Fruit fly (Drosophila melanogaster) whole organism, embryonic: ENCODE measurements around the gene CG11617.

ENCODE experiments used
- Awh ChIP-seq: fragments of 200-800 bp; sonication (Bioruptor generic); IDR thresholded peaks from 2 replicates; pipeline ENCODE4, ENCODE4 v1.3.6; 2022; ENCODE audit warnings: missing biosample characterization, missing genetic modification characterization
- B-H2 ChIP-seq: fragments of 200-800 bp; sonication (Bioruptor generic); optimal IDR thresholded peaks from 2 replicates; lab custom pipeline; 2018; ENCODE audit warnings: missing biosample characterization, mild to moderate bottlenecking, missing genetic modification characterization
- BtbVII ChIP-seq: fragments of 200-800 bp; sonication (Bioruptor generic); optimal IDR thresholded peaks from 3 replicates; lab custom pipeline; 2017; ENCODE audit warnings: missing biosample characterization, mild to moderate bottlenecking, missing genetic modification characterization
- CG10147 ChIP-seq: fragments of 200-800 bp; sonication (Bioruptor generic); optimal IDR thresholded peaks from 2 replicates; lab custom pipeline; 2019; ENCODE audit warnings: missing biosample characterization, mild to moderate bottlenecking, missing genetic modification characterization, moderate library complexity
- CG1024 ChIP-seq: fragments of 200-800 bp; sonication (Bioruptor generic); IDR thresholded peaks from 2 replicates; pipeline ENCODE4 v1.3.6; 2022; ENCODE audit warnings: missing biosample characterization, missing genetic modification characterization
- CG10959 ChIP-seq: fragments of 200-800 bp; sonication (Bioruptor generic); IDR thresholded peaks from 2 replicates; pipeline ENCODE4 v1.3.6; 2022; ENCODE audit warnings: missing biosample characterization, missing genetic modification characterization
- CG11085 ChIP-seq: fragments of 200-800 bp; sonication (Bioruptor generic); IDR thresholded peaks from 2 replicates; pipeline ENCODE4 v1.3.6; 2022; ENCODE audit warnings: missing biosample characterization, missing genetic modification characterization
- CG11504 ChIP-seq: fragments of 200-800 bp; sonication (Bioruptor generic); optimal IDR thresholded peaks from 3 replicates; lab custom pipeline; 2019; ENCODE audit warnings: missing biosample characterization, mild to moderate bottlenecking, missing genetic modification characterization, moderate library complexity
- CG14860 ChIP-seq: fragments of 200-800 bp; sonication (Bioruptor generic); IDR thresholded peaks from 3 replicates; pipeline ENCODE4 v1.3.6; 2022; ENCODE audit warnings: missing biosample characterization, missing genetic modification characterization; ENCODE audit not compliant: partially characterized antibody
- CG1792 ChIP-seq: fragments of 200-800 bp; sonication (Bioruptor generic); optimal IDR thresholded peaks from 2 replicates; lab custom pipeline; 2016; ENCODE audit warnings: missing biosample characterization, missing genetic modification characterization
- CG2116 ChIP-seq: fragments of 200-800 bp; sonication (Bioruptor generic); optimal IDR thresholded peaks from 3 replicates; lab custom pipeline; 2018; ENCODE audit warnings: missing biosample characterization, mild to moderate bottlenecking, missing genetic modification characterization
- CG32772 ChIP-seq: fragments of 200-800 bp; sonication (Bioruptor generic); IDR thresholded peaks from 2 replicates; pipeline ENCODE4 v1.3.6; 2022; ENCODE audit warnings: missing biosample characterization, missing genetic modification characterization
- CG3281 ChIP-seq: fragments of 200-800 bp; sonication (Bioruptor generic); optimal IDR thresholded peaks from 3 replicates; lab custom pipeline; 2017; ENCODE audit warnings: missing biosample characterization, mild to moderate bottlenecking, missing genetic modification characterization
- CG34422 ChIP-seq: fragments of 200-800 bp; sonication (Bioruptor generic); IDR thresholded peaks from 3 replicates; pipeline ENCODE4 v1.3.6; 2022; ENCODE audit warnings: missing biosample characterization, missing genetic modification characterization
- CG7357 ChIP-seq: fragments of 200-800 bp; sonication (Bioruptor generic); IDR thresholded peaks from 3 replicates; pipeline ENCODE4 v1.3.6; 2022; ENCODE audit warnings: missing biosample characterization, missing genetic modification characterization
- CG7372 ChIP-seq: fragments of 200-800 bp; sonication (Bioruptor generic); IDR thresholded peaks from 2 replicates; pipeline ENCODE4 v1.3.6; 2022; ENCODE audit warnings: missing biosample characterization, missing genetic modification characterization
- CG8089 ChIP-seq: fragments of 200-800 bp; sonication (Bioruptor generic); optimal IDR thresholded peaks from 3 replicates; lab custom pipeline; 2016; ENCODE audit warnings: missing biosample characterization, missing genetic modification characterization
- Dref ChIP-seq: fragments of 200-800 bp; sonication (Bioruptor generic); IDR thresholded peaks from 2 replicates; pipeline ENCODE4 v1.3.6; 2022; ENCODE audit warnings: missing biosample characterization, missing genetic modification characterization
- E2f1 ChIP-seq: fragments of 200-800 bp; sonication (Bioruptor generic); IDR thresholded peaks from 2 replicates; pipeline ENCODE4 v1.3.6; 2022; ENCODE audit warnings: missing biosample characterization, missing genetic modification characterization
- Hey ChIP-seq: fragments of 200-800 bp; sonication (Bioruptor generic); optimal IDR thresholded peaks from 3 replicates; lab custom pipeline; 2018; ENCODE audit warnings: missing biosample characterization, mild to moderate bottlenecking, missing genetic modification characterization
- Kr ChIP-seq: fragments of 200-800 bp; sonication (Bioruptor generic); optimal IDR thresholded peaks from 2 replicates; lab custom pipeline; 2017; ENCODE audit warnings: missing biosample characterization, mild to moderate bottlenecking, missing genetic modification characterization
- Nf-YB ChIP-seq: fragments of 200-800 bp; sonication (Bioruptor generic); optimal IDR thresholded peaks from 3 replicates; lab custom pipeline; 2019; ENCODE audit warnings: missing biosample characterization, mild to moderate bottlenecking, missing genetic modification characterization, moderate library complexity
- PHDP ChIP-seq: fragments of 200-800 bp; sonication (Bioruptor generic); optimal IDR thresholded peaks from 3 replicates; lab custom pipeline; 2018; ENCODE audit warnings: missing biosample characterization, mild to moderate bottlenecking, missing genetic modification characterization, moderate library complexity
- Ravus ChIP-seq: fragments of 200-800 bp; sonication (Bioruptor generic); IDR thresholded peaks from 2 replicates; pipeline ENCODE4 v1.3.6; 2022; ENCODE audit warnings: missing biosample characterization, missing genetic modification characterization
- Trl ChIP-seq, 3 experiments: fragments of >200 bp in 2 of 3; fragments of 200-800 bp in 1 of 3; sonication (Bioruptor generic) in 1 of 3; optimal IDR thresholded peaks; 2 replicates in 1 of 3; 3 replicates in 2 of 3; lab custom pipeline; 2016 to 2017; ENCODE audit warnings: missing biosample characterization in 1 of 3, missing genetic modification characterization in 1 of 3
- Usf ChIP-seq: fragments of 200-800 bp; sonication (Bioruptor generic); optimal IDR thresholded peaks from 2 replicates; lab custom pipeline; 2017; ENCODE audit warnings: missing genotype, missing biosample characterization, missing genetic modification characterization
- ato ChIP-seq: fragments of 200-800 bp; sonication (Bioruptor generic); IDR thresholded peaks from 2 replicates; pipeline ENCODE4 v1.3.6; 2022; ENCODE audit warnings: missing biosample characterization, missing genetic modification characterization; ENCODE audit not compliant: partially characterized antibody
- bab2 ChIP-seq: fragments of 200-800 bp; sonication (Bioruptor generic); optimal IDR thresholded peaks from 2 replicates; lab custom pipeline; 2016; ENCODE audit warnings: missing biosample characterization, missing genetic modification characterization
- chm ChIP-seq: fragments of 200-800 bp; sonication (Bioruptor generic); IDR thresholded peaks from 2 replicates; pipeline ENCODE4 v1.3.6; 2022; ENCODE audit warnings: missing biosample characterization, missing genetic modification characterization
- ci ChIP-seq: fragments of 200-800 bp; sonication (Bioruptor generic); IDR thresholded peaks from 3 replicates; pipeline ENCODE4 v1.3.6; 2022; ENCODE audit warnings: missing biosample characterization, missing genetic modification characterization
- dmrt99B ChIP-seq: fragments of 200-800 bp; sonication (Bioruptor generic); optimal IDR thresholded peaks from 2 replicates; lab custom pipeline; 2018; ENCODE audit warnings: missing biosample characterization, mild to moderate bottlenecking, missing genetic modification characterization, moderate library complexity
- dysf ChIP-seq: fragments of 200-800 bp; sonication (Bioruptor generic); IDR thresholded peaks from 3 replicates; pipeline ENCODE4 v1.3.6; 2022; ENCODE audit warnings: missing biosample characterization, missing genetic modification characterization
- fd102C ChIP-seq: fragments of 200-800 bp; sonication (Bioruptor generic); optimal IDR thresholded peaks from 2 replicates; lab custom pipeline; 2018; ENCODE audit warnings: missing biosample characterization, mild to moderate bottlenecking, missing genetic modification characterization, moderate library complexity
- fru ChIP-seq: fragments of >200 bp; optimal IDR thresholded peaks from 2 replicates; lab custom pipeline; 2017
- ftz-f1 ChIP-seq: fragments of 200-800 bp; sonication (Bioruptor generic); optimal IDR thresholded peaks from 2 replicates; lab custom pipeline; 2016; ENCODE audit warnings: missing biosample characterization, missing genetic modification characterization
- fu2 ChIP-seq: fragments of 200-800 bp; sonication (Bioruptor generic); optimal IDR thresholded peaks from 2 replicates; lab custom pipeline; 2016; ENCODE audit warnings: missing biosample characterization, missing genetic modification characterization
- gt ChIP-seq: fragments of 200-800 bp; sonication (Bioruptor generic); IDR thresholded peaks from 2 replicates; pipeline ENCODE4 v1.3.6; 2022; ENCODE audit warnings: missing biosample characterization, missing genetic modification characterization
- hth ChIP-seq: fragments of >200 bp; optimal IDR thresholded peaks from 2 replicates; lab custom pipeline; 2017; ENCODE audit warnings: inconsistent platforms
- insv ChIP-seq, 2 experiments: fragments of 200-800 bp; sonication (Bioruptor generic); optimal IDR thresholded peaks; 3 replicates each; lab custom pipeline; 2016 to 2018; ENCODE audit warnings: missing biosample characterization in 2 of 2, missing genetic modification characterization in 2 of 2
- jigr1 ChIP-seq: fragments of 200-800 bp; sonication (Bioruptor generic); IDR thresholded peaks from 3 replicates; pipeline ENCODE4 v1.3.6; 2022; ENCODE audit warnings: missing biosample characterization, missing genetic modification characterization
- lmd ChIP-seq: fragments of 200-800 bp; sonication (Bioruptor generic); IDR thresholded peaks from 2 replicates; pipeline ENCODE4 v1.3.6; 2022; ENCODE audit warnings: missing biosample characterization, missing genetic modification characterization
- odd ChIP-seq: fragments of 200-800 bp; sonication (Bioruptor generic); optimal IDR thresholded peaks from 2 replicates; lab custom pipeline; 2017; ENCODE audit warnings: missing biosample characterization, mild to moderate bottlenecking, missing genetic modification characterization
- phol ChIP-seq: fragments of 200-800 bp; sonication (Bioruptor generic); optimal IDR thresholded peaks from 3 replicates; lab custom pipeline; 2018; ENCODE audit warnings: missing biosample characterization, mild to moderate bottlenecking, missing genetic modification characterization, moderate library complexity
- ro ChIP-seq: fragments of 200-800 bp; sonication (Bioruptor generic); IDR thresholded peaks from 2 replicates; pipeline ENCODE4 v1.3.6; 2022; ENCODE audit warnings: missing biosample characterization, missing genetic modification characterization
- sc ChIP-seq, 3 experiments: fragments of >200 bp in 2 of 3; fragments of 200-800 bp in 1 of 3; sonication (Bioruptor generic) in 1 of 3; optimal IDR thresholded peaks; 2 replicates in 2 of 3; 3 replicates in 1 of 3; lab custom pipeline; 2017; ENCODE audit warnings: mild to moderate bottlenecking in 1 of 3, missing biosample characterization in 1 of 3, missing genetic modification characterization in 1 of 3, missing genetic modification reagents in 1 of 3
- schlank ChIP-seq: fragments of 200-800 bp; sonication (Bioruptor generic); optimal IDR thresholded peaks from 2 replicates; lab custom pipeline; 2018; ENCODE audit warnings: missing biosample characterization, mild to moderate bottlenecking, missing genetic modification characterization
- sd ChIP-seq: fragments of 200-800 bp; sonication (Bioruptor generic); optimal IDR thresholded peaks from 3 replicates; lab custom pipeline; 2018; ENCODE audit warnings: missing biosample characterization, mild to moderate bottlenecking, missing genetic modification characterization, moderate library complexity
- tgo ChIP-seq: fragments of 200-800 bp; sonication (Bioruptor generic); IDR thresholded peaks from 3 replicates; pipeline ENCODE4 v1.3.6; 2022; ENCODE audit warnings: missing biosample characterization, missing genetic modification characterization
- tx ChIP-seq: fragments of 200-800 bp; sonication (Bioruptor generic); optimal IDR thresholded peaks from 2 replicates; lab custom pipeline; 2016; ENCODE audit warnings: missing biosample characterization, missing genetic modification characterization

CG11617 gene

DNA sequence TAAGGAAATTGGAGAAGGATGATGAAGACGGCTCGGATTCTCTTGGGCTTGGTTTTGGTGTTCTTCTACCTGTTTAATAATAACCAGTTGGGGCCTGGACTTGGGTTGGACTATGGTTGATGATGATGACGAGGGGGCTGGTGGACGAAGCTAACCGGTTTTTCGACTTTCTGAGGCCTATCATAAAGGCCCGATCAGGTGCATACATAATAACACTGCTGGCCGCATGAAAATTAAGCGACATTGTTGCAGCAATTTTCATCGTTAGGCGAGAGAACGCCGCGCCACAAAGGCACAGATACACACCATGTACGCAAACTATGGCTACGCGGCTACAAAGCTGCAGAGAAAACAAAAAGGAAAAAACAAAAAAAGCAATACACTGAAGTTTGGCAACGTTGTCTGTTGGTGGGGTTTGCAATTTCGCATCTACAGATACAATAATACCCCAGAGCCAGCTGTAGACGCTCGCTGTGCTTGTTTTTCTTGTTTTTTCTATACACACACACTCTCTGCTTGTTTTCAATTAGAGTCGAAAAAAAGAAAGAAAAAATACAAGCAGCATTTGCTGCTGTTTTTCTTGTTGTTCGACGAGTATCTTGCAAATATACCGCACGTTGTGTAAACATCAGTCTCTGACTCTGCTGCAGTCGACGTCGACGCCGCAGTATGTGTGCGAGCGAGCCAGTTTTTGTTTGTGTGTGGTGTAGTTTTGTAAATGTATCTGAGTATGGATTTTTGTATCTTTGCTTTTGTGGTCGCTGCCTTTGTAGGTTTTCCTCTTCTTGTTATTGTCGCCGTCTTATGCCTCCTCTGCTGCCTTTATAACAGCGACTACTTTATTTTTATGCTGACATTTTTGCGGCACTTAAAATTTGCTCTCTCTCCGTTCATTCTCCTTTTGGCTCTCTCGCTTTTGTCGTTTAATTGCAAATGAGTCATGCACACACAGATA lies 40.7 kb downstream of the CG11617 start (continued):
- TF ChIP-seq CG11085 (GFP tag; lab: Robert Waterston, UW) (no peak), bab2 (GFP tag; lab: Kevin White, UChicago) (peak; percentile 62), B-H2 (GFP tag; lab: Kevin White, UChicago) (peak; percentile 96), fu2 (GFP tag; lab: Kevin White, UChicago) (no peak), Dref (GFP tag; lab: Robert Waterston, UW) (no peak), E2f1 (GFP tag; lab: Robert Waterston, UW) (no peak), CG1792 (GFP tag; lab: Kevin White, UChicago) (peak; percentile 78), tx (GFP tag; lab: Kevin White, UChicago) (peak; percentile 17), CG14860 (no peak), ftz-f1 (GFP tag; lab: Kevin White, UChicago) (peak; percentile 36), Usf (no peak), gt (GFP tag; lab: Robert Waterston, UW) (no peak), Trl (optimal IDR thresholded peaks at IDR 0.05; lab: Kevin White, UChicago) (peak; percentile 32 to 84), Trl (GFP tag; optimal IDR thresholded peaks at IDR 0.05; lab: Kevin White, UChicago) (peak; percentile 54), lmd (no peak), fd102C (GFP tag; lab: Kevin White, UChicago) (peak; percentile 49), tgo (GFP tag; lab: Robert Waterston, UW) (no peak), CG32772 (no peak), odd (GFP tag; lab: Kevin White, UChicago) (peak; percentile 86), insv (GFP tag; optimal IDR thresholded peaks at IDR 0.05; lab: Kevin White, UChicago) (peak in 1 of 2 experiments; percentile 72), CG34422 (no peak), schlank (tag; lab: Kevin White, UChicago) (peak; percentile 87), ro (GFP tag; lab: Robert Waterston, UW) (no peak), ci (GFP tag; lab: Robert Waterston, UW) (no peak), Awh (GFP tag; lab: Robert Waterston, UW) (no peak), CG3281 (GFP tag; lab: Kevin White, UChicago) (peak; percentile 86), Nf-YB (GFP tag; lab: Kevin White, UChicago) (peak; percentile 36), sc (optimal IDR thresholded peaks at IDR 0.05; lab: Kevin White, UChicago) (no peak), sc (GFP tag; optimal IDR thresholded peaks at IDR 0.05; lab: Kevin White, UChicago) (peak; percentile 34), ato (GFP tag; lab: Robert Waterston, UW) (no peak), CG7357 (GFP tag; lab: Robert Waterston, UW) (no peak), Ravus (no peak), PHDP (tag; lab: Kevin White, UChicago) (peak; percentile 81), hth (lab: Kevin White, UChicago) (no peak), phol (tag; lab: Kevin White, UChicago) (no peak), dysf (GFP tag; lab: Robert Waterston, UW) (no peak), CG2116 (GFP tag; lab: Kevin White, UChicago) (peak; percentile 29), sd (tag; lab: Kevin White, UChicago) (peak; percentile 84), Kr (GFP tag; lab: Kevin White, UChicago) (peak; percentile 87), Hey (tag; lab: Kevin White, UChicago) (peak; percentile 82), CG1024 (GFP tag; lab: Robert Waterston, UW) (no peak), CG10147 (GFP tag; lab: Kevin White, UChicago) (peak; percentile 82), CG8089 (GFP tag; lab: Kevin White, UChicago) (peak; percentile 40), jigr1 (GFP tag; lab: Robert Waterston, UW) (no peak), BtbVII (GFP tag; lab: Kevin White, UChicago) (peak; percentile 88), fru (lab: Kevin White, UChicago) (no peak), CG11504 (tag; lab: Kevin White, UChicago) (peak; percentile 66), dmrt99B (peak; percentile 70), CG10959 (no peak), chm (GFP tag; lab: Robert Waterston, UW) (no peak), CG7372 (GFP tag; lab: Robert Waterston, UW) (no peak)
